Worm (Caenorhabditis elegans): Measurements from ENCODE around the gene acbp-6.

DNA sequence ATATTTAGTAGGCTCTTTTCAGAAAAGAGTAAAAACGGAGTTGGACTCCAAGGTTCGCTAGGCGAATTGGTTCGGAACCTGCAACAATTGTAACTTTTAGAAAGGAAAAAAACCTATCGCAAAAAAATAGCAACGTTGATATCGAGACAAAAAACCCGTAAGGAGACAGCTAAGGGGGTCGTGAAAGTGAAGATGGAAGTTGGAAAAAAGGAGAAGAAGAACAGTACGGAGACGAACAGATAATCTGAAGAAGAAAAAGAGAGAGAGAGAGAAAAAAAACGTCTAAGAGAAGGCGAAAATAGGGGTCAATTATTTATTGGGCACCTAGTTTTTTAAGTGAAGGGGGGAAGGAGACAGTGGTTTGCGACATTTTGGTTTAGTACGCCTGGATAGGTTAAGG, 38.3 kb downstream of the acbp-6 start, which contains the start of gene lin-29:
- no peak for TF ChIP-seq T23F11.4 (GFP tag; optimal IDR thresholded peaks at IDR 0.05)
- no peak for TF ChIP-seq pag-3 (tag; optimal IDR thresholded peaks at IDR 0.05; ENCODE audit: borderline replicate concordance)
- no peak for TF ChIP-seq pqm-1 (tag; optimal IDR thresholded peaks at IDR 0.05)
- TF ChIP-seq rnt-1 (tag; optimal IDR thresholded peaks at IDR 0.05): no peak
- TF ChIP-seq lin-11 (tag; optimal IDR thresholded peaks at IDR 0.05): no peak
- TF ChIP-seq ama-1 (optimal IDR thresholded peaks at IDR 0.05): no peak
- no peak for TF ChIP-seq pha-2 (tag; optimal IDR thresholded peaks at IDR 0.05)
- no peak for TF ChIP-seq nhr-11 (tag; optimal IDR thresholded peaks at IDR 0.05)
- TF ChIP-seq tbx-2 (tag; optimal IDR thresholded peaks at IDR 0.05): no peak
- TF ChIP-seq hlh-6 (tag; optimal IDR thresholded peaks at IDR 0.05): no peak
